Fruit fly (Drosophila melanogaster) whole organism, prepupa: ENCODE measurements around the gene CCT4.

Experiments used
- Blimp-1 ChIP-seq: fragments of 200-800 bp; sonication (Bioruptor generic); optimal IDR thresholded peaks from 3 replicates; lab custom pipeline; 2017; ENCODE audit warnings: missing biosample characterization, missing genetic modification characterization, mild to moderate bottlenecking, moderate library complexity, missing genetic modification reagents
- CG11294 ChIP-seq: fragments of 200-800 bp; sonication (Bioruptor generic); IDR thresholded peaks from 2 replicates; pipeline ENCODE4 v1.3.6; 2022; ENCODE audit warnings: missing biosample characterization, missing genetic modification characterization
- CG11762 ChIP-seq: fragments of 200-800 bp; sonication (Bioruptor generic); optimal IDR thresholded peaks from 3 replicates; lab custom pipeline; 2016; ENCODE audit warnings: missing biosample characterization, missing genetic modification characterization; ENCODE audit not compliant: insufficient read depth
- CG11902 ChIP-seq: fragments of 200-800 bp; sonication (Bioruptor generic); optimal IDR thresholded peaks from 3 replicates; lab custom pipeline; 2016; ENCODE audit warnings: missing biosample characterization, missing genetic modification characterization
- CG16779 ChIP-seq: fragments of 200-800 bp; sonication (Bioruptor generic); optimal IDR thresholded peaks from 3 replicates; lab custom pipeline; 2017; ENCODE audit warnings: missing biosample characterization, mild to moderate bottlenecking, missing genetic modification characterization
- CG3032 ChIP-seq: fragments of 200-800 bp; optimal IDR thresholded peaks from 2 replicates; lab custom pipeline; 2019; ENCODE audit warnings: missing biosample characterization, mild to moderate bottlenecking, missing genetic modification characterization, moderate library complexity
- CG31627 ChIP-seq: fragments of 200-800 bp; sonication (Bioruptor generic); optimal IDR thresholded peaks from 3 replicates; lab custom pipeline; 2016; ENCODE audit warnings: missing biosample characterization, missing genetic modification characterization
- CG32006 ChIP-seq: fragments of 200-800 bp; sonication (Bioruptor generic); optimal IDR thresholded peaks from 3 replicates; lab custom pipeline; 2017; ENCODE audit warnings: missing biosample characterization, mild to moderate bottlenecking, missing genetic modification characterization
- CG34406 ChIP-seq: fragments of 200-800 bp; sonication (Bioruptor generic); optimal IDR thresholded peaks from 3 replicates; lab custom pipeline; 2016; ENCODE audit warnings: missing biosample characterization, missing genetic modification characterization
- CG3919 ChIP-seq: fragments of 200-800 bp; sonication (Bioruptor generic); optimal IDR thresholded peaks from 3 replicates; lab custom pipeline; 2016; ENCODE audit warnings: missing biosample characterization, missing genetic modification characterization
- CG6163 ChIP-seq: fragments of 200-800 bp; sonication (Bioruptor generic); IDR thresholded peaks from 3 replicates; pipeline ENCODE4 v1.3.6; 2022; ENCODE audit warnings: missing biosample characterization, missing genetic modification characterization
- CG6276 ChIP-seq: fragments of 200-800 bp; sonication (Bioruptor generic); optimal IDR thresholded peaks from 2 replicates; lab custom pipeline; 2017; ENCODE audit warnings: missing biosample characterization, mild to moderate bottlenecking, missing genetic modification characterization
- CG6792 ChIP-seq: fragments of 200-800 bp; sonication (Bioruptor generic); optimal IDR thresholded peaks from 3 replicates; lab custom pipeline; 2016; ENCODE audit warnings: missing biosample characterization, missing genetic modification characterization
- CG6808 ChIP-seq: fragments of 200-800 bp; sonication (Bioruptor generic); optimal IDR thresholded peaks from 3 replicates; lab custom pipeline; 2017; ENCODE audit warnings: missing biosample characterization, missing genetic modification characterization, mild to moderate bottlenecking, moderate library complexity, missing genetic modification reagents
- CG8119 ChIP-seq: fragments of 200-800 bp; sonication (Bioruptor generic); IDR thresholded peaks from 3 replicates; pipeline ENCODE4 v1.3.6; 2022; ENCODE audit warnings: missing biosample characterization, missing genetic modification characterization
- CG8319 ChIP-seq: fragments of 200-800 bp; sonication (Bioruptor generic); optimal IDR thresholded peaks from 3 replicates; lab custom pipeline; 2016; ENCODE audit warnings: missing biosample characterization, missing genetic modification characterization
- CG8632 ChIP-seq: fragments of 200-800 bp; sonication (Bioruptor generic); optimal IDR thresholded peaks from 3 replicates; lab custom pipeline; 2016; ENCODE audit warnings: missing biosample characterization, missing genetic modification characterization
- CG9139 ChIP-seq: fragments of 200-800 bp; sonication (Bioruptor generic); optimal IDR thresholded peaks from 3 replicates; lab custom pipeline; 2017; ENCODE audit warnings: missing biosample characterization, mild to moderate bottlenecking, missing genetic modification characterization
- Eip78C ChIP-seq: fragments of 200-800 bp; sonication (Bioruptor generic); peaks from one replicate; lab custom pipeline; 2016; ENCODE audit warnings: missing biosample characterization, missing genetic modification characterization
- Eip93F ChIP-seq: fragments of 200-800 bp; sonication (Bioruptor generic); optimal IDR thresholded peaks from 2 replicates; lab custom pipeline; 2016; ENCODE audit warnings: missing biosample characterization, mild to moderate bottlenecking, missing genetic modification characterization
- Ets21C ChIP-seq: fragments of 200-800 bp; sonication (Bioruptor generic); optimal IDR thresholded peaks from 3 replicates; lab custom pipeline; 2016; ENCODE audit warnings: missing biosample characterization, missing genetic modification characterization
- Gug ChIP-seq: fragments of 200-800 bp; sonication (Bioruptor generic); IDR thresholded peaks from 2 replicates; pipeline ENCODE4 v1.3.6; 2022; ENCODE audit warnings: missing biosample characterization, missing genetic modification characterization
- Hr39 ChIP-seq: fragments of 200-800 bp; sonication (Bioruptor generic); optimal IDR thresholded peaks from 2 replicates; lab custom pipeline; 2016; ENCODE audit warnings: missing biosample characterization, missing genetic modification characterization
- Hr4 ChIP-seq: fragments of 200-800 bp; sonication (Bioruptor generic); optimal IDR thresholded peaks from 3 replicates; lab custom pipeline; 2016; ENCODE audit warnings: missing biosample characterization, missing genetic modification characterization
- Met ChIP-seq: fragments of 200-800 bp; sonication (Bioruptor generic); optimal IDR thresholded peaks from 3 replicates; lab custom pipeline; 2016; ENCODE audit warnings: missing biosample characterization, missing genetic modification characterization
- OdsH ChIP-seq: fragments of 200-800 bp; sonication (Bioruptor generic); optimal IDR thresholded peaks from 3 replicates; lab custom pipeline; 2016; ENCODE audit warnings: missing biosample characterization, missing genetic modification characterization
- Smox ChIP-seq: fragments of 200-800 bp; sonication (Bioruptor generic); optimal IDR thresholded peaks from 3 replicates; lab custom pipeline; 2016; ENCODE audit warnings: missing biosample characterization, missing genetic modification characterization
- Sox102F ChIP-seq: fragments of 200-800 bp; sonication (Bioruptor generic); optimal IDR thresholded peaks from 2 replicates; lab custom pipeline; 2016; ENCODE audit warnings: missing biosample characterization, mild to moderate bottlenecking, missing genetic modification characterization
- Sox14 ChIP-seq: fragments of 200-800 bp; sonication (Bioruptor generic); optimal IDR thresholded peaks from 3 replicates; lab custom pipeline; 2016; ENCODE audit warnings: missing biosample characterization, missing genetic modification characterization
- Sox15 ChIP-seq: fragments of 200-800 bp; sonication (Bioruptor generic); optimal IDR thresholded peaks from 3 replicates; lab custom pipeline; 2016; ENCODE audit warnings: missing biosample characterization, missing genetic modification characterization
- achi ChIP-seq: fragments of 200-800 bp; sonication (Bioruptor generic); optimal IDR thresholded peaks from 3 replicates; lab custom pipeline; 2016; ENCODE audit warnings: missing biosample characterization, missing genetic modification characterization
- acj6 ChIP-seq: fragments of 200-800 bp; sonication (Bioruptor generic); optimal IDR thresholded peaks from 3 replicates; lab custom pipeline; 2016; ENCODE audit warnings: missing biosample characterization, missing genetic modification characterization
- cyc ChIP-seq: fragments of 200-800 bp; sonication (Bioruptor generic); optimal IDR thresholded peaks from 3 replicates; lab custom pipeline; 2016; ENCODE audit warnings: missing biosample characterization, missing genetic modification characterization
- dac ChIP-seq: fragments of 200-800 bp; sonication (Bioruptor generic); optimal IDR thresholded peaks from 2 replicates; lab custom pipeline; 2017; ENCODE audit warnings: missing biosample characterization, mild to moderate bottlenecking, missing genetic modification characterization
- dsx ChIP-seq: fragments of 200-800 bp; optimal IDR thresholded peaks from 3 replicates; lab custom pipeline; 2019; ENCODE audit warnings: missing biosample characterization, mild to moderate bottlenecking, missing genetic modification characterization, moderate library complexity; ENCODE audit not compliant: poor library complexity, severe bottlenecking
- eg ChIP-seq: fragments of 200-800 bp; sonication (Bioruptor generic); IDR thresholded peaks from 3 replicates; pipeline ENCODE4 v1.3.6; 2022; ENCODE audit warnings: missing biosample characterization, missing genetic modification characterization
- fd59A ChIP-seq: fragments of 200-800 bp; sonication (Bioruptor generic); optimal IDR thresholded peaks from 2 replicates; lab custom pipeline; 2017; ENCODE audit warnings: missing biosample characterization, mild to moderate bottlenecking, missing genetic modification characterization, missing genetic modification reagents
- fd85E ChIP-seq: fragments of 200-800 bp; sonication (Bioruptor generic); optimal IDR thresholded peaks from 3 replicates; lab custom pipeline; 2016; ENCODE audit warnings: missing biosample characterization, missing genetic modification characterization
- fkh ChIP-seq: fragments of 200-800 bp; sonication (Bioruptor generic); optimal IDR thresholded peaks from 3 replicates; lab custom pipeline; 2017; ENCODE audit warnings: missing biosample characterization, mild to moderate bottlenecking, missing genetic modification characterization, moderate library complexity
- lz ChIP-seq: fragments of 200-800 bp; sonication (Bioruptor generic); optimal IDR thresholded peaks from 3 replicates; lab custom pipeline; 2016; ENCODE audit warnings: missing biosample characterization, missing genetic modification characterization
- net ChIP-seq: fragments of 200-800 bp; sonication (Bioruptor generic); optimal IDR thresholded peaks from 3 replicates; lab custom pipeline; 2016; ENCODE audit warnings: missing biosample characterization, missing genetic modification characterization
- pdm3 ChIP-seq: fragments of 200-800 bp; sonication (Bioruptor generic); optimal IDR thresholded peaks from 3 replicates; lab custom pipeline; 2016; ENCODE audit warnings: missing biosample characterization, missing genetic modification characterization
- salr ChIP-seq, 2 experiments: fragments of 200-800 bp; sonication (Bioruptor generic); optimal IDR thresholded peaks; 3 replicates each; lab custom pipeline; 2016 to 2018; ENCODE audit warnings: missing biosample characterization in 2 of 2, missing genetic modification characterization in 2 of 2, mild to moderate bottlenecking in 1 of 2
- spab ChIP-seq: fragments of 200-800 bp; sonication (Bioruptor generic); optimal IDR thresholded peaks from 2 replicates; lab custom pipeline; 2017; ENCODE audit warnings: missing biosample characterization, mild to moderate bottlenecking, missing genetic modification characterization, missing genetic modification reagents
- ss ChIP-seq, 2 experiments: fragments of 200-800 bp; sonication (Bioruptor generic); optimal IDR thresholded peaks; 2 replicates in 1 of 2; 3 replicates in 1 of 2; lab custom pipeline; 2017 to 2018; ENCODE audit warnings: mild to moderate bottlenecking in 2 of 2, missing biosample characterization in 2 of 2, missing genetic modification characterization in 2 of 2, moderate library complexity in 1 of 2
- svp ChIP-seq: fragments of 200-800 bp; sonication (Bioruptor generic); peaks from one replicate; lab custom pipeline; 2016; ENCODE audit warnings: missing biosample characterization, missing genetic modification characterization
- topi ChIP-seq: fragments of 200-800 bp; sonication (Bioruptor generic); optimal IDR thresholded peaks from 3 replicates; lab custom pipeline; 2016; ENCODE audit warnings: missing biosample characterization, missing genetic modification characterization

The CCT4 gene

DNA sequence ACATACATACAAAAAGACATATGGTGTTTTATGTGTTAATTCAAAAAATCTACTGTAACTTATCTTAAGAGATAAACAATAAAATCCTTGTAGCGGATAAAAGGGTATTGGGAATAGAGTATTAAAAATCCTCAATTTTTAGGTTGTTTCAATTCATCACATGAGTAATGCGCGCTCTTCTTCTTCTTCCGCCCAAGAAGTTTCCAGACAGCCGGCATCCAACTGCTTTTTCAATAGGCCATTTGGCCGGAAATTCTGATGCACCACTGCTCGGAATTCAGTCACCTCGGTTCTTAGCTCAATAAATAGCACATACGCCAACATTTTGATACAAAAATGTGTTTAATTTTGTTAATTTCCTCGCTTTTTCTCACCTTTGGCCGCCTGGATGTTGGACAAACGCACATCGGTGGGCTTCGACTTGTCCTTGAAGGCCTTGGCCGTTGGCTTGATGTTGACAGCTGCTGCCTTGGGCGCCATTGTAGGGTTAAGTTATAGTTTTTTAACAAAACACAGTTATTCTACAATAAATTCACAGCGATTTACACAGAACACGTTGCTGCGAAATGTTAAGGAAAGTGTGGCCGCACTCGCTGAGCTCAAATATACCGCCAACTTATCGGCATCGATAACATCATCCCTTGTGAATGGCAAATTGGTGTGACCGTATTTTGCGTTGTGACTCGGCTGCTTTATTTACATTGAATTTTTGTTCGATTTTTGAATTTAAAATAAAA lies at the start of gene CCT4, which contains the start of gene CG6153:
CCT4 (minus strand) TSS at position 592 of the 737 bp plus-strand sequence.
CG6153 (plus strand) TSS at position 651 of the 737 bp plus-strand sequence.
- TF ChIP-seq fkh (GFP tag; lab: Kevin White, UChicago) (peak; percentile 93), topi (GFP tag; lab: Kevin White, UChicago) (no peak), OdsH (GFP tag; lab: Kevin White, UChicago) (no peak), CG6808 (GFP tag; lab: Kevin White, UChicago) (no peak), CG31627 (no peak), dac (GFP tag; lab: Kevin White, UChicago) (no peak)

- peak; percentile 74 for TF ChIP-seq Eip93F
- peak; percentile 71 for TF ChIP-seq fd85E (GFP tag; lab: Kevin White, UChicago)
- peak; percentile 96 for TF ChIP-seq eg (GFP tag; lab: Robert Waterston, UW)
- peak; percentile 97 for TF ChIP-seq CG8119
- TF ChIP-seq topi (GFP tag; lab: Kevin White, UChicago), result peak; percentile 95
- peak; percentile 90 for TF ChIP-seq CG6792 (GFP tag; lab: Kevin White, UChicago)
- TF ChIP-seq pdm3 (GFP tag; lab: Kevin White, UChicago), result peak; percentile 96
- peak; percentile 91 for TF ChIP-seq CG8632 (GFP tag; lab: Kevin White, UChicago)
- peak; percentile 96 for TF ChIP-seq CG6163 (GFP tag; lab: Robert Waterston, UW)
- peak; percentile 94 for TF ChIP-seq CG8319 (GFP tag; lab: Kevin White, UChicago)
- peak; percentile 97 for TF ChIP-seq Hr39
- TF ChIP-seq fd59A (GFP tag; lab: Kevin White, UChicago), result peak; percentile 92
- peak; percentile 96 for TF ChIP-seq lz (GFP tag; lab: Kevin White, UChicago)
- TF ChIP-seq Ets21C (GFP tag; lab: Kevin White, UChicago), result peak; percentile 95
- peak; percentile 75 to 93 for TF ChIP-seq ss (GFP tag; optimal IDR thresholded peaks at IDR 0.05; lab: Kevin White, UChicago)
- peak; percentile 94 for TF ChIP-seq achi (GFP tag; lab: Kevin White, UChicago)
- peak; percentile 97 for TF ChIP-seq Hr4
- peak; percentile 89 for TF ChIP-seq net (GFP tag; lab: Kevin White, UChicago)
- peak; percentile 89 for TF ChIP-seq spab
- TF ChIP-seq Sox14 (GFP tag; lab: Kevin White, UChicago), result peak; percentile 95
- TF ChIP-seq cyc (GFP tag; lab: Kevin White, UChicago), result peak; percentile 94
- peak; percentile 97 for TF ChIP-seq CG11294 (GFP tag; lab: Robert Waterston, UW)
- peak; percentile 92 for TF ChIP-seq CG6808 (GFP tag; lab: Kevin White, UChicago)
- peak; percentile 98 for TF ChIP-seq CG3032
- peak; percentile 88 for TF ChIP-seq Blimp-1 (GFP tag; lab: Kevin White, UChicago)
- TF ChIP-seq Sox15 (GFP tag; lab: Kevin White, UChicago), result peak; percentile 96
- TF ChIP-seq dac (GFP tag; lab: Kevin White, UChicago), result peak; percentile 94
- peak; percentile 97 for TF ChIP-seq acj6 (GFP tag; lab: Kevin White, UChicago)
- peak; percentile 78 for TF ChIP-seq CG9139 (GFP tag; lab: Kevin White, UChicago)
- TF ChIP-seq CG34406 (GFP tag; lab: Kevin White, UChicago), result peak; percentile 93
- TF ChIP-seq salr (GFP tag; optimal IDR thresholded peaks at IDR 0.05; lab: Kevin White, UChicago), result peak; percentile 86 to 97
- TF ChIP-seq fkh (GFP tag; lab: Kevin White, UChicago), result no peak
- TF ChIP-seq Eip78C (GFP tag; lab: Kevin White, UChicago), result peak; percentile 99
- peak; percentile 96 for TF ChIP-seq CG3919 (GFP tag; lab: Kevin White, UChicago)
- peak; percentile 85 for TF ChIP-seq Sox102F (GFP tag; lab: Kevin White, UChicago)
- TF ChIP-seq Smox (GFP tag; lab: Kevin White, UChicago), result peak; percentile 94
- peak; percentile 98 for TF ChIP-seq CG32006 (GFP tag; lab: Kevin White, UChicago)
- peak; percentile 97 for TF ChIP-seq svp (GFP tag; lab: Kevin White, UChicago)
- peak; percentile 94 for TF ChIP-seq CG6276 (GFP tag; lab: Kevin White, UChicago)
- peak; percentile 95 for TF ChIP-seq CG11902
- TF ChIP-seq OdsH (GFP tag; lab: Kevin White, UChicago), result peak; percentile 97
- TF ChIP-seq CG11762, result peak; percentile 95
- TF ChIP-seq CG16779, result peak; percentile 86
- TF ChIP-seq Gug (GFP tag; lab: Robert Waterston, UW), result peak; percentile 97
- peak; percentile 89 for TF ChIP-seq dsx (GFP tag; lab: Kevin White, UChicago)
- TF ChIP-seq Met (GFP tag; lab: Kevin White, UChicago), result peak; percentile 95
Measured at dm6 chr2L:12721794-12722315, 29.1 kb upstream of the CCT4 start, which contains the start of gene Pih1D1. Gene Pih1D1, minus strand, starts transcription at chr2L:12721843.
